Worm (Caenorhabditis elegans) whole organism, L4 larva: ENCODE data around the gene dep-1.

Experiments used
- R02D3.7 ChIP-seq: fragments of 150-350 bp; sonication (generic microtip); optimal IDR thresholded peaks from 3 replicates; lab custom pipeline; 2014; ENCODE audit warnings: missing biosample characterization, missing genetic modification characterization
- daf-12 ChIP-seq: fragments of 150-350 bp; optimal IDR thresholded peaks from 2 replicates; lab custom pipeline; 2014; ENCODE audit warnings: missing biosample characterization, missing genetic modification reagents, missing genetic modification characterization
- dpl-1 ChIP-seq: fragments of 150-350 bp; optimal IDR thresholded peaks from 2 replicates; lab custom pipeline; 2014; ENCODE audit warnings: missing biosample characterization, missing genetic modification reagents, missing genetic modification characterization
- lir-3 ChIP-seq: sonication (generic microtip); optimal IDR thresholded peaks from 2 replicates; lab custom pipeline; 2016; ENCODE audit warnings: mild to moderate bottlenecking, missing genetic modification characterization, missing compliant biosample characterization
- nhr-237 ChIP-seq: sonication (generic microtip); optimal IDR thresholded peaks from 2 replicates; lab custom pipeline; 2017; ENCODE audit warnings: missing biosample characterization, missing genetic modification characterization
- nhr-28 ChIP-seq: fragments of 150-350 bp; optimal IDR thresholded peaks from 2 replicates; lab custom pipeline; 2014; ENCODE audit warnings: missing biosample characterization, missing genetic modification characterization
- pqm-1 ChIP-seq: sonication (generic microtip); optimal IDR thresholded peaks from 2 replicates; lab custom pipeline; 2017; ENCODE audit warnings: missing biosample characterization, missing genetic modification characterization
- sdz-12 ChIP-seq: fragments of 200-800 bp; sonication (Bioruptor generic); optimal IDR thresholded peaks from 2 replicates; lab custom pipeline; 2018; ENCODE audit warnings: mild to moderate bottlenecking, missing genetic modification characterization, missing compliant biosample characterization

DNA sequence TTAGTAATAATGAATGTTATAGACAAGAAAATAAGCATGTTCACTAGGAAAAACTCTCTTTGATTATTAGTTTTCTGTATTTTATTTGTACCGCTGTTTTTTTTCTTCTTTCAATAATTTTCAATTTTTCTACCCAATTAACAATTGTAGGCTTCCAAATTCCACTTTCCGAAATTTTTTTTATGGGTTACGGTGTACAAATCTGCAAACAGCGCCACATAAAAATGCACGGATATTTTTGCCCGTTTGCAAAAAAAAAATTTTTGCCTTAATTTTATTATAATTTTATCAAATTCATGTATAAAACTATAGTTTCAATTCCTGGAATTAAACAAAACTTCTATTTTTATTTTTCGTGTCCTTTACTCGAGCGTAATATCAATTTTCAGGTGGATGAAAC, 26.8 kb downstream of the dep-1 start, which contains the start of gene ooc-5:
- TF ChIP-seq dpl-1 (GFP tag; lab: Kevin White, UChicago) (no peak), pqm-1 (tag; lab: Kevin White, UChicago) (no peak), nhr-237 (tag; lab: Kevin White, UChicago) (no peak), R02D3.7 (tag; lab: Kevin White, UChicago) (no peak), nhr-28 (tag; lab: Kevin White, UChicago) (no peak), sdz-12 (no peak), lir-3 (no peak), daf-12 (tag; lab: Kevin White, UChicago) (no peak)
